Fruit fly (Drosophila melanogaster) whole organism, embryonic: ENCODE measurements around the gene Pvf2.
A peak's percentile ranks its signal among the peaks of the same experiment; 100 is the strongest.

Experiments
- Aef1 ChIP-seq: fragments of 200-800 bp; sonication (Bioruptor generic); IDR thresholded peaks from 3 replicates; pipeline ENCODE4 v1.3.6; 2022; ENCODE audit warnings: missing biosample characterization, missing genetic modification characterization
- Antp ChIP-seq: fragments of 200-800 bp; sonication (Bioruptor generic); optimal IDR thresholded peaks from 3 replicates; lab custom pipeline; 2016; ENCODE audit warnings: missing biosample characterization, missing genetic modification characterization
- CG12155 ChIP-seq: fragments of 200-800 bp; sonication (Bioruptor generic); optimal IDR thresholded peaks from 3 replicates; lab custom pipeline; 2016; ENCODE audit warnings: missing biosample characterization, missing genetic modification characterization
- CG12299 ChIP-seq: fragments of 200-800 bp; sonication (Bioruptor generic); optimal IDR thresholded peaks from 2 replicates; lab custom pipeline; 2018; ENCODE audit warnings: missing biosample characterization, mild to moderate bottlenecking, missing genetic modification characterization
- CG13287 ChIP-seq: fragments of 200-800 bp; sonication (Bioruptor generic); IDR thresholded peaks from 2 replicates; pipeline ENCODE4 v1.3.6; 2022; ENCODE audit warnings: missing biosample characterization, missing genetic modification characterization; ENCODE audit not compliant: partially characterized antibody
- CG14860 ChIP-seq: fragments of 200-800 bp; sonication (Bioruptor generic); IDR thresholded peaks from 3 replicates; pipeline ENCODE4 v1.3.6; 2022; ENCODE audit warnings: missing biosample characterization, missing genetic modification characterization; ENCODE audit not compliant: partially characterized antibody
- CG15479 ChIP-seq: fragments of 200-800 bp; sonication (Bioruptor generic); optimal IDR thresholded peaks from 3 replicates; lab custom pipeline; 2019; ENCODE audit warnings: missing biosample characterization, mild to moderate bottlenecking, missing genetic modification characterization, moderate library complexity
- CG17802 ChIP-seq: fragments of 200-800 bp; sonication (Bioruptor generic); optimal IDR thresholded peaks from 2 replicates; lab custom pipeline; 2018; ENCODE audit warnings: missing biosample characterization, mild to moderate bottlenecking, missing genetic modification characterization, moderate library complexity
- CG18262 ChIP-seq: fragments of 200-800 bp; optimal IDR thresholded peaks from 3 replicates; lab custom pipeline; 2019; ENCODE audit warnings: missing biosample characterization, mild to moderate bottlenecking, missing genetic modification characterization, moderate library complexity
- CG2120 ChIP-seq: fragments of 200-800 bp; sonication (Bioruptor generic); optimal IDR thresholded peaks from 3 replicates; lab custom pipeline; 2016; ENCODE audit warnings: missing biosample characterization, missing genetic modification characterization
- CG2712 ChIP-seq: fragments of 200-800 bp; optimal IDR thresholded peaks from 3 replicates; lab custom pipeline; 2019; ENCODE audit warnings: missing biosample characterization, mild to moderate bottlenecking, missing genetic modification characterization, moderate library complexity
- CG30431 ChIP-seq: fragments of 200-800 bp; sonication (Bioruptor generic); optimal IDR thresholded peaks from 2 replicates; lab custom pipeline; 2017; ENCODE audit warnings: missing biosample characterization, missing genetic modification characterization
- CG4360 ChIP-seq: fragments of 200-800 bp; sonication (Bioruptor generic); IDR thresholded peaks from 2 replicates; pipeline ENCODE4 v1.3.6; 2022; ENCODE audit warnings: missing biosample characterization, missing genetic modification characterization
- CG6813 ChIP-seq: fragments of 200-800 bp; sonication (Bioruptor generic); optimal IDR thresholded peaks from 2 replicates; lab custom pipeline; 2017; ENCODE audit warnings: missing biosample characterization, missing genetic modification characterization, mild to moderate bottlenecking, moderate library complexity, missing genetic modification reagents
- CG7839 ChIP-seq: fragments of 200-800 bp; sonication (Bioruptor generic); optimal IDR thresholded peaks from 3 replicates; lab custom pipeline; 2018; ENCODE audit warnings: missing biosample characterization, mild to moderate bottlenecking, missing genetic modification characterization, moderate library complexity
- CG8281 ChIP-seq: fragments of 200-800 bp; sonication (Bioruptor generic); optimal IDR thresholded peaks from 2 replicates; lab custom pipeline; 2018; ENCODE audit warnings: missing biosample characterization, mild to moderate bottlenecking, missing genetic modification characterization, moderate library complexity
- CG8924 ChIP-seq: fragments of 200-800 bp; optimal IDR thresholded peaks from 3 replicates; lab custom pipeline; 2019; ENCODE audit warnings: missing biosample characterization, mild to moderate bottlenecking, missing genetic modification characterization, moderate library complexity
- CG8944 ChIP-seq: fragments of 200-800 bp; sonication (Bioruptor generic); optimal IDR thresholded peaks from 3 replicates; lab custom pipeline; 2016; ENCODE audit warnings: missing biosample characterization, missing genetic modification characterization
- CG9215 ChIP-seq: fragments of 200-800 bp; sonication (Bioruptor generic); IDR thresholded peaks from 2 replicates; pipeline ENCODE4 v1.3.6; 2022; ENCODE audit warnings: missing biosample characterization, missing genetic modification characterization
- D ChIP-seq, 2 experiments: fragments of 200-800 bp in 1 of 2; fragments of >200 bp in 1 of 2; sonication (Bioruptor generic) in 1 of 2; optimal IDR thresholded peaks; 2 replicates in 1 of 2; 3 replicates in 1 of 2; lab custom pipeline; 2017; ENCODE audit warnings: mild to moderate bottlenecking in 1 of 2, missing biosample characterization in 1 of 2, missing genetic modification characterization in 1 of 2, missing genetic modification reagents in 1 of 2
- D19B ChIP-seq: fragments of 200-800 bp; sonication (Bioruptor generic); optimal IDR thresholded peaks from 2 replicates; lab custom pipeline; 2017; ENCODE audit warnings: missing biosample characterization, mild to moderate bottlenecking, missing genetic modification characterization
- Dip2 ChIP-seq: fragments of 200-800 bp; sonication (Bioruptor generic); IDR thresholded peaks from 2 replicates; pipeline ENCODE4 v1.3.6; 2022; ENCODE audit warnings: missing biosample characterization, missing genetic modification characterization
- Doc2 ChIP-seq: fragments of 200-800 bp; sonication (Bioruptor generic); IDR thresholded peaks from 2 replicates; pipeline ENCODE4 v1.3.6; 2022; ENCODE audit warnings: missing biosample characterization, missing genetic modification characterization
- GATAe ChIP-seq: fragments of 200-800 bp; sonication (Bioruptor generic); conservative IDR thresholded peaks from 2 replicates; pipeline ENCODE4 v1.3.6; 2022; ENCODE audit warnings: missing biosample characterization, missing genetic modification characterization
- HHEX ChIP-seq: fragments of 200-800 bp; sonication (Bioruptor generic); optimal IDR thresholded peaks from 3 replicates; lab custom pipeline; 2017; ENCODE audit warnings: missing biosample characterization, mild to moderate bottlenecking, missing genetic modification characterization, missing genetic modification reagents
- HLH54F ChIP-seq: fragments of 200-800 bp; sonication (Bioruptor generic); optimal IDR thresholded peaks from 3 replicates; lab custom pipeline; 2016; ENCODE audit warnings: missing biosample characterization, missing genetic modification characterization
- Lhr ChIP-seq: fragments of 200-800 bp; sonication (Bioruptor generic); optimal IDR thresholded peaks from 3 replicates; lab custom pipeline; 2017; ENCODE audit warnings: mild to moderate bottlenecking, missing biosample characterization, missing genetic modification reagents, missing genetic modification characterization
- MESR4 ChIP-seq: fragments of 200-800 bp; sonication (Bioruptor generic); optimal IDR thresholded peaks from 2 replicates; lab custom pipeline; 2018; ENCODE audit warnings: missing biosample characterization, mild to moderate bottlenecking, missing genetic modification characterization, moderate library complexity
- Med ChIP-seq: fragments of 200-800 bp; sonication (Bioruptor generic); peaks from one replicate; lab custom pipeline; 2016; ENCODE audit warnings: missing biosample characterization, missing genetic modification characterization, mild to moderate bottlenecking, inconsistent platforms, moderate library complexity
- Neu2 ChIP-seq: fragments of 200-800 bp; sonication (Bioruptor generic); optimal IDR thresholded peaks from 3 replicates; lab custom pipeline; 2016; ENCODE audit warnings: missing biosample characterization, missing genetic modification characterization, borderline replicate concordance
- Nf-YC ChIP-seq: fragments of 200-800 bp; optimal IDR thresholded peaks from 3 replicates; lab custom pipeline; 2019; ENCODE audit warnings: missing biosample characterization, mild to moderate bottlenecking, missing genetic modification characterization, moderate library complexity
- Oaz ChIP-seq: fragments of 200-800 bp; sonication (Bioruptor generic); IDR thresholded peaks from 2 replicates; pipeline ENCODE4 v1.3.6; 2022; ENCODE audit warnings: missing biosample characterization, missing genetic modification characterization
- Oli ChIP-seq: fragments of 200-800 bp; sonication (Bioruptor generic); optimal IDR thresholded peaks from 2 replicates; lab custom pipeline; 2018; ENCODE audit warnings: missing biosample characterization, mild to moderate bottlenecking, missing genetic modification characterization, moderate library complexity
- Pdp1 ChIP-seq, 2 experiments: fragments of 200-800 bp; sonication (Bioruptor generic); optimal IDR thresholded peaks; 3 replicates each; lab custom pipeline; 2016; ENCODE audit warnings: missing biosample characterization in 2 of 2, missing genetic modification characterization in 2 of 2, mild to moderate bottlenecking in 1 of 2, moderate library complexity in 1 of 2
- Sox100B ChIP-seq: fragments of 200-800 bp; sonication (Bioruptor generic); optimal IDR thresholded peaks from 3 replicates; lab custom pipeline; 2018; ENCODE audit warnings: missing biosample characterization, mild to moderate bottlenecking, missing genetic modification characterization
- Xrp1 ChIP-seq: fragments of 200-800 bp; sonication (Bioruptor generic); IDR thresholded peaks from 2 replicates; pipeline ENCODE4 v1.3.6; 2022; ENCODE audit warnings: missing biosample characterization, missing genetic modification characterization
- br ChIP-seq: fragments of >200 bp; optimal IDR thresholded peaks from 2 replicates; lab custom pipeline; 2017
- btn ChIP-seq: fragments of 200-800 bp; sonication (Bioruptor generic); optimal IDR thresholded peaks from 2 replicates; lab custom pipeline; 2016; ENCODE audit warnings: missing biosample characterization, missing genetic modification characterization
- cas ChIP-seq: fragments of 200-800 bp; sonication (Bioruptor generic); IDR thresholded peaks from 2 replicates; pipeline ENCODE4 v1.3.6; 2022; ENCODE audit warnings: missing biosample characterization, missing genetic modification characterization
- dati ChIP-seq: fragments of 200-800 bp; sonication (Bioruptor generic); IDR thresholded peaks from 2 replicates; pipeline ENCODE4 v1.3.6; 2022; ENCODE audit warnings: missing biosample characterization, missing genetic modification characterization
- dmrt11E ChIP-seq: fragments of 200-800 bp; sonication (Bioruptor generic); optimal IDR thresholded peaks from 3 replicates; lab custom pipeline; 2018; ENCODE audit warnings: missing biosample characterization, mild to moderate bottlenecking, missing genetic modification characterization, moderate library complexity
- gfzf ChIP-seq: fragments of 200-800 bp; sonication (Bioruptor generic); optimal IDR thresholded peaks from 2 replicates; lab custom pipeline; 2016; ENCODE audit warnings: missing biosample characterization, mild to moderate bottlenecking, missing genetic modification characterization, moderate library complexity
- gsb-n ChIP-seq: fragments of 200-800 bp; sonication (Bioruptor generic); optimal IDR thresholded peaks from 3 replicates; lab custom pipeline; 2018; ENCODE audit warnings: missing biosample characterization, mild to moderate bottlenecking, missing genetic modification characterization
- kay ChIP-seq: fragments of 200-800 bp; sonication (Bioruptor generic); optimal IDR thresholded peaks from 2 replicates; lab custom pipeline; 2016; ENCODE audit warnings: missing biosample characterization, missing genetic modification characterization
- knrl ChIP-seq: fragments of 200-800 bp; sonication (Bioruptor generic); IDR thresholded peaks from 3 replicates; pipeline ENCODE4 v1.3.6; 2022; ENCODE audit warnings: missing biosample characterization, missing genetic modification characterization; ENCODE audit not compliant: partially characterized antibody
- mirr ChIP-seq: fragments of 200-800 bp; sonication (Bioruptor generic); optimal IDR thresholded peaks from 3 replicates; lab custom pipeline; 2018; ENCODE audit warnings: missing biosample characterization, mild to moderate bottlenecking, missing genetic modification characterization
- pan ChIP-seq, 4 experiments: fragments of >200 bp in 3 of 4; fragments of 200-800 bp in 1 of 4; sonication (Bioruptor generic) in 1 of 4; optimal IDR thresholded peaks in 3 of 4; IDR thresholded peaks in 1 of 4; 2 replicates each; pipeline versions ENCODE4 v1.3.6 to Lab custom; 2017 to 2022; ENCODE audit warnings: missing biosample characterization in 2 of 4, missing genetic modification characterization in 2 of 4, mixed read lengths in 1 of 4
- pnt ChIP-seq: fragments of 200-800 bp; sonication (Bioruptor generic); optimal IDR thresholded peaks from 3 replicates; lab custom pipeline; 2016; ENCODE audit warnings: missing biosample characterization, missing genetic modification characterization
- row ChIP-seq: fragments of 200-800 bp; sonication (Bioruptor generic); IDR thresholded peaks from 3 replicates; pipeline ENCODE4 v1.3.6; 2022; ENCODE audit warnings: missing biosample characterization, missing genetic modification characterization
- tgo ChIP-seq: fragments of 200-800 bp; sonication (Bioruptor generic); IDR thresholded peaks from 3 replicates; pipeline ENCODE4 v1.3.6; 2022; ENCODE audit warnings: missing biosample characterization, missing genetic modification characterization

The Pvf2 gene

DNA sequence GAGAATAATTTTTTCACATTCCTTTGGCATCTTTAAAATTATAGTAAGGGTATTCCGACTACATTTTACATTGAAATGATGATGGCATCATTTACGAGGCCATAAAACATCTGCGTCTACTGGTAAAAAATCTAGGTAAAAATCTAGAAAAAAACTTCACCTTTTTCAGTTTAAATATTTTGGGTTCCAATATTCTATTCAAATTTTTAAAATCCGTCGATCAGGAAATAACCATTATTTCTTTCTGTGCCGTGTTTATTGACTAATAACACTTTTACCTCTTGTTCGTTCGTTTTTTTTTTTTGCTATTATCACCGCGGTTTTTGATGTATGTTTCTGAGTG lies 45.1 kb downstream of the Pvf2 start (continued):
- no peak for TF ChIP-seq btn
- TF ChIP-seq Dip2 (GFP tag; lab: Robert Waterston, UW): no peak
- peak; percentile 54 for TF ChIP-seq CG18262 (tag; lab: Kevin White, UChicago)
- peak; percentile 35 for TF ChIP-seq HLH54F (GFP tag; lab: Kevin White, UChicago)
- TF ChIP-seq kay: no peak
- TF ChIP-seq CG8924: peak; percentile 44
- TF ChIP-seq Sox100B (GFP tag; lab: Kevin White, UChicago): peak; percentile 43
- TF ChIP-seq mirr: no peak
- TF ChIP-seq dmrt11E: peak; percentile 28
- TF ChIP-seq Med (GFP tag; lab: Kevin White, UChicago): peak; percentile 54
- peak; percentile 53 for TF ChIP-seq pnt
- TF ChIP-seq tgo (GFP tag; lab: Robert Waterston, UW): peak; percentile 71
- TF ChIP-seq Neu2 (GFP tag; lab: Kevin White, UChicago): no peak
- no peak for TF ChIP-seq pan (optimal IDR thresholded peaks at IDR 0.05; lab: Kevin White, UChicago)
- TF ChIP-seq pan (GFP tag; optimal IDR thresholded peaks at IDR 0.05 in 1 of 2, IDR thresholded peaks at IDR 0.05 in 1 of 2): peak in 1 of 2 experiments; percentile 67
- TF ChIP-seq CG7839 (tag; lab: Kevin White, UChicago): peak; percentile 63
- no peak for TF ChIP-seq dati
- peak; percentile 21; the same call in 1 of the 2 replicates for TF ChIP-seq CG4360 (GFP tag; lab: Robert Waterston, UW)
- no peak for TF ChIP-seq cas (GFP tag; lab: Robert Waterston, UW)
- TF ChIP-seq br (lab: Kevin White, UChicago): no peak
- peak; percentile 59; the same call in 1 of the 2 replicates for TF ChIP-seq Oaz (GFP tag; lab: Robert Waterston, UW)
- no peak for TF ChIP-seq Lhr (GFP tag; lab: Kevin White, UChicago)
- TF ChIP-seq CG2712 (tag; lab: Kevin White, UChicago): peak; percentile 53
- no peak for TF ChIP-seq CG8281
- peak; percentile 62 for TF ChIP-seq CG8944 (GFP tag; lab: Kevin White, UChicago)
- no peak for TF ChIP-seq gfzf
- peak; percentile 72 for TF ChIP-seq row (GFP tag; lab: Robert Waterston, UW)
- TF ChIP-seq D19B (GFP tag; lab: Kevin White, UChicago): no peak
- peak; percentile 70 for TF ChIP-seq CG2120 (GFP tag; lab: Kevin White, UChicago)
- no peak for TF ChIP-seq D (optimal IDR thresholded peaks at IDR 0.05; lab: Kevin White, UChicago)
- peak; percentile 9 for TF ChIP-seq D (GFP tag; optimal IDR thresholded peaks at IDR 0.05; lab: Kevin White, UChicago)
- peak; percentile 35 for TF ChIP-seq CG6813 (GFP tag; lab: Kevin White, UChicago)
- no peak for TF ChIP-seq MESR4
- peak; percentile 58 for TF ChIP-seq CG12155
- peak; percentile 76 for TF ChIP-seq Xrp1 (GFP tag; lab: Robert Waterston, UW)
- no peak for TF ChIP-seq CG17802 (tag; lab: Kevin White, UChicago)
- TF ChIP-seq Pdp1 (GFP tag; optimal IDR thresholded peaks at IDR 0.05; lab: Kevin White, UChicago): peak in 1 of 2 experiments; percentile 39
- peak; percentile 20 for TF ChIP-seq Antp (GFP tag; lab: Kevin White, UChicago)
- TF ChIP-seq CG14860 (GFP tag; lab: Robert Waterston, UW): no peak
- no peak for TF ChIP-seq CG15479 (GFP tag; lab: Kevin White, UChicago)
- TF ChIP-seq GATAe (GFP tag; lab: Robert Waterston, UW): no peak
- TF ChIP-seq CG30431: no peak
- peak; percentile 43 for TF ChIP-seq Oli (tag; lab: Kevin White, UChicago)
- TF ChIP-seq Doc2 (GFP tag; lab: Robert Waterston, UW): no peak
- TF ChIP-seq Nf-YC (tag; lab: Kevin White, UChicago): no peak
- TF ChIP-seq Aef1 (GFP tag; lab: Robert Waterston, UW): peak; percentile 54
- TF ChIP-seq gsb-n (tag; lab: Kevin White, UChicago): peak; percentile 4
- 0 out of 2 replicates have a peak, but pooled peaks have one; percentile 32 for TF ChIP-seq CG9215 (GFP tag; lab: Robert Waterston, UW)
- peak; percentile 42 for TF ChIP-seq CG12299 (tag; lab: Kevin White, UChicago)
- peak; percentile 19 for TF ChIP-seq HHEX (GFP tag; lab: Kevin White, UChicago)
- TF ChIP-seq CG13287: no peak
- no peak for TF ChIP-seq knrl
